Worm (Caenorhabditis elegans) whole organism, mixed stage, embryonic: ENCODE data around the gene gcy-36.

ENCODE experiments used
- M03D4.4 ChIP-seq: sonication (generic microtip); optimal IDR thresholded peaks from 2 replicates; lab custom pipeline; 2017; ENCODE audit warnings: mild to moderate bottlenecking, missing genetic modification characterization, missing compliant biosample characterization
- blmp-1 ChIP-seq: fragments of 150-350 bp; optimal IDR thresholded peaks from 2 replicates; lab custom pipeline; 2014; ENCODE audit warnings: missing biosample characterization, missing genetic modification characterization
- ceh-39 ChIP-seq: fragments of 150-350 bp; optimal IDR thresholded peaks from 2 replicates; lab custom pipeline; 2014; ENCODE audit warnings: missing biosample characterization, missing genetic modification characterization
- ceh-83 ChIP-seq: fragments of 200-800 bp; sonication (Bioruptor generic); optimal IDR thresholded peaks from 2 replicates; lab custom pipeline; 2018; ENCODE audit warnings: mild to moderate bottlenecking, missing genetic modification characterization, missing compliant biosample characterization
- ces-1 ChIP-seq: fragments of 150-350 bp; optimal IDR thresholded peaks from 2 replicates; lab custom pipeline; 2014; ENCODE audit warnings: missing biosample characterization, missing genetic modification reagents, missing genetic modification characterization
- cnd-1 ChIP-seq: fragments of 200-800 bp; sonication (Bioruptor generic); optimal IDR thresholded peaks from 2 replicates; lab custom pipeline; 2018; ENCODE audit warnings: mild to moderate bottlenecking, missing genetic modification characterization, missing compliant biosample characterization
- drap-1 ChIP-seq: fragments of 200-800 bp; sonication (Bioruptor generic); optimal IDR thresholded peaks from 3 replicates; lab custom pipeline; 2018; ENCODE audit warnings: mild to moderate bottlenecking, missing genetic modification characterization, missing compliant biosample characterization
- elt-1 ChIP-seq: sonication (generic microtip); optimal IDR thresholded peaks from 2 replicates; lab custom pipeline; 2017; ENCODE audit warnings: missing genetic modification characterization, mild to moderate bottlenecking, missing compliant biosample characterization, antibody characterized with exemption, moderate library complexity, borderline replicate concordance; ENCODE audit not compliant: insufficient read depth
- elt-3 ChIP-seq: fragments of 150-350 bp; optimal IDR thresholded peaks from 2 replicates; lab custom pipeline; 2014; ENCODE audit warnings: missing biosample characterization, missing genetic modification characterization
- flh-1 ChIP-seq: fragments of 200-800 bp; sonication (Bioruptor generic); optimal IDR thresholded peaks from 2 replicates; lab custom pipeline; 2018; ENCODE audit warnings: mild to moderate bottlenecking, missing genetic modification characterization, moderate library complexity, missing compliant biosample characterization
- ham-2 ChIP-seq: fragments of 200-800 bp; sonication (Bioruptor generic); optimal IDR thresholded peaks from 2 replicates; lab custom pipeline; 2018; ENCODE audit warnings: mild to moderate bottlenecking, missing genetic modification characterization, missing compliant biosample characterization
- hlh-1 ChIP-seq: fragments of 150-350 bp; optimal IDR thresholded peaks from 2 replicates; lab custom pipeline; 2014; ENCODE audit warnings: missing biosample characterization, missing genetic modification reagents, missing genetic modification characterization
- lin-13 ChIP-seq: fragments of 150-350 bp; optimal IDR thresholded peaks from 2 replicates; lab custom pipeline; 2014; ENCODE audit warnings: missing biosample characterization, missing genetic modification characterization
- lin-32 ChIP-seq: fragments of 200-800 bp; sonication (Bioruptor generic); optimal IDR thresholded peaks from 2 replicates; lab custom pipeline; 2018; ENCODE audit warnings: mild to moderate bottlenecking, missing genetic modification characterization, missing compliant biosample characterization
- lsy-2 ChIP-seq: fragments of 150-350 bp; optimal IDR thresholded peaks from 2 replicates; lab custom pipeline; 2014; ENCODE audit warnings: missing biosample characterization, missing genetic modification characterization
- mab-5 ChIP-seq: fragments of 150-350 bp; optimal IDR thresholded peaks from 2 replicates; lab custom pipeline; 2014; ENCODE audit warnings: missing biosample characterization, missing genetic modification characterization
- mep-1 ChIP-seq: fragments of 150-350 bp; optimal IDR thresholded peaks from 2 replicates; lab custom pipeline; 2017; ENCODE audit warnings: missing biosample characterization, missing genetic modification reagents, missing genetic modification characterization, inconsistent platforms
- mls-2 ChIP-seq: sonication (generic microtip); optimal IDR thresholded peaks from 2 replicates; lab custom pipeline; 2016; ENCODE audit warnings: mild to moderate bottlenecking, missing genetic modification characterization, moderate library complexity, missing compliant biosample characterization
- nhr-12 ChIP-seq: fragments of 150-350 bp; optimal IDR thresholded peaks from 2 replicates; lab custom pipeline; 2014; ENCODE audit warnings: missing biosample characterization, missing genetic modification characterization
- nhr-2 ChIP-seq: fragments of 150-350 bp; optimal IDR thresholded peaks from 2 replicates; lab custom pipeline; 2014; ENCODE audit warnings: missing biosample characterization, missing genetic modification characterization
- nhr-237 ChIP-seq: fragments of 150-350 bp; optimal IDR thresholded peaks from 2 replicates; lab custom pipeline; 2014; ENCODE audit warnings: missing biosample characterization, missing genetic modification characterization
- nhr-28 ChIP-seq: fragments of 150-350 bp; optimal IDR thresholded peaks from 2 replicates; lab custom pipeline; 2014; ENCODE audit warnings: missing biosample characterization, missing genetic modification characterization
- pha-4 ChIP-seq: fragments of 150-350 bp; optimal IDR thresholded peaks from 2 replicates; lab custom pipeline; 2018; ENCODE audit warnings: missing biosample characterization, missing genetic modification reagents, missing genetic modification characterization
- snpc-4 ChIP-seq: fragments of 150-350 bp; optimal IDR thresholded peaks from 2 replicates; lab custom pipeline; 2014; ENCODE audit warnings: missing biosample characterization, missing genetic modification characterization
- sptf-1 ChIP-seq: sonication (generic microtip); optimal IDR thresholded peaks from 2 replicates; lab custom pipeline; 2017; ENCODE audit warnings: mild to moderate bottlenecking, missing genetic modification characterization, moderate library complexity, missing compliant biosample characterization
- tbx-8 ChIP-seq: fragments of 200-800 bp; sonication (Bioruptor generic); optimal IDR thresholded peaks from 2 replicates; lab custom pipeline; 2018; ENCODE audit warnings: mild to moderate bottlenecking, missing genetic modification characterization, moderate library complexity, missing compliant biosample characterization
- unc-120 ChIP-seq: sonication (generic microtip); optimal IDR thresholded peaks from 2 replicates; lab custom pipeline; 2017; ENCODE audit warnings: missing genetic modification characterization, missing compliant biosample characterization; ENCODE audit not compliant: poor library complexity, severe bottlenecking
- unc-39 ChIP-seq: fragments of 150-350 bp; optimal IDR thresholded peaks from 2 replicates; lab custom pipeline; 2014; ENCODE audit warnings: missing biosample characterization, missing genetic modification characterization
- unc-62 ChIP-seq: fragments of 150-350 bp; optimal IDR thresholded peaks from 2 replicates; lab custom pipeline; 2014; ENCODE audit warnings: missing biosample characterization, missing genetic modification reagents, missing genetic modification characterization
- zip-8 ChIP-seq: fragments of 150-350 bp; optimal IDR thresholded peaks from 2 replicates; lab custom pipeline; 2014; ENCODE audit warnings: missing biosample characterization, missing genetic modification characterization
- ztf-11 ChIP-seq: fragments of 150-350 bp; optimal IDR thresholded peaks from 2 replicates; lab custom pipeline; 2014; ENCODE audit warnings: missing biosample characterization, missing genetic modification characterization

The gcy-36 gene

DNA sequence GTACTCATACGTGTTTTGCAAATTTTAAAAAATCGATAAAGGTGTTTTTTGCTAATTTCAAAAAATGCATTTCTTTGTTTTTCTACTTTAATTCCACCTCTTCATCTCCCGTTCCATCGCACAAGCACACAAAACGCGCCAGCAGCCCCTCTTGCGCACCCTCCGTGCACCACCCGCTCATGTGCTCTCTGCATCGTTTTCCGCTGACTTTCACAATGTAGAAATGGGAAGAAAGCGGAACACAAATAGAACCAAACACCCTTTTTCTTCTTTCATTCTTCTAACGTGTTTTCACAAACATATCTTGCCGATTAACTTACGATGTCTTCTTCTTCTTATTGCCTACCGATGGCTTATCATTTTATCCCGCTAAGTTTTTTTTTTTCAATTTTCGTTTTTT is 13.9 kb downstream of the gcy-36 start:
- TF ChIP-seq sptf-1 (tag; lab: Kevin White, UChicago) (peak; percentile 70), nhr-28 (tag; lab: Kevin White, UChicago) (no peak), mep-1 (tag; lab: Kevin White, UChicago) (peak; percentile 71), snpc-4 (no peak), nhr-237 (tag; lab: Kevin White, UChicago) (peak; percentile 10), ztf-11 (tag; lab: Kevin White, UChicago) (peak; percentile 19), mls-2 (tag; lab: Kevin White, UChicago) (peak; percentile 64), M03D4.4 (tag; lab: Kevin White, UChicago) (peak; percentile 67), lsy-2 (peak; percentile 60), cnd-1 (peak; percentile 15), drap-1 (peak; percentile 51), pha-4 (tag; lab: Kevin White, UChicago) (peak; percentile 56), nhr-2 (no peak), lin-13 (tag; lab: Kevin White, UChicago) (peak; percentile 81), ces-1 (GFP tag; lab: Kevin White, UChicago) (peak; percentile 3)

DNA sequence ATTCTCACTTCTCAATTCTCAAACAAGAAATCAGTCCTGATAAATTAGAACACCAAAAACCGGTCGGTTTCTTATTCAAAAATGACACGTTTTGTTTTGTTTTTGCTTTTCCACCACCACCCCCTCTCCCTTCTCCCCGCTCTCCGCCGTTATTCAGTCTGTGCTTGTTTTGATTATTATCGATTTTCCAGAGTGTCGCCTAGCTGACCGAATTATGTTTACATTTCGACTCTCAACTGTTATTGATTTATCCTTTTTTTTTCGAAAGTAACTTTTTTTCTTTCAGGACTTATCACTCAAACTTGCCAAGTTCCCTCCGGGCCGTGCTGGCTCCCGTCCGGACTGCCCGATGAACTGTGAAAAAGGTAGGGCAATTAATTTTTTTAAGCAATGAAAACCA is 14.5 kb downstream of the gcy-36 start, which contains the start of gene gob-1:
TSS of gene gob-1 (plus strand) at position 281 of the 400 bp plus-strand sequence.
- no peak for TF ChIP-seq drap-1
- no peak for TF ChIP-seq lin-32
- TF ChIP-seq ham-2 (GFP tag; lab: Kevin White, UChicago): no peak
- TF ChIP-seq sptf-1 (tag; lab: Kevin White, UChicago): no peak
- TF ChIP-seq mab-5 (tag; lab: Kevin White, UChicago): no peak
- no peak for TF ChIP-seq elt-3 (tag; lab: Kevin White, UChicago)
- TF ChIP-seq ceh-39: no peak
- TF ChIP-seq nhr-12: no peak
- no peak for TF ChIP-seq nhr-237 (tag; lab: Kevin White, UChicago)
- TF ChIP-seq elt-1 (tag; lab: Kevin White, UChicago): no peak
- no peak for TF ChIP-seq unc-62
- TF ChIP-seq tbx-8 (GFP tag; lab: Kevin White, UChicago): no peak
- no peak for TF ChIP-seq blmp-1 (tag; lab: Kevin White, UChicago)
- no peak for TF ChIP-seq unc-39 (tag; lab: Kevin White, UChicago)
- no peak for TF ChIP-seq pha-4 (tag; lab: Kevin White, UChicago)
- TF ChIP-seq zip-8: no peak
- no peak for TF ChIP-seq ceh-83 (GFP tag; lab: Kevin White, UChicago)
- no peak for TF ChIP-seq mep-1 (tag; lab: Kevin White, UChicago)
- no peak for TF ChIP-seq M03D4.4 (tag; lab: Kevin White, UChicago)
- no peak for TF ChIP-seq lsy-2

DNA sequence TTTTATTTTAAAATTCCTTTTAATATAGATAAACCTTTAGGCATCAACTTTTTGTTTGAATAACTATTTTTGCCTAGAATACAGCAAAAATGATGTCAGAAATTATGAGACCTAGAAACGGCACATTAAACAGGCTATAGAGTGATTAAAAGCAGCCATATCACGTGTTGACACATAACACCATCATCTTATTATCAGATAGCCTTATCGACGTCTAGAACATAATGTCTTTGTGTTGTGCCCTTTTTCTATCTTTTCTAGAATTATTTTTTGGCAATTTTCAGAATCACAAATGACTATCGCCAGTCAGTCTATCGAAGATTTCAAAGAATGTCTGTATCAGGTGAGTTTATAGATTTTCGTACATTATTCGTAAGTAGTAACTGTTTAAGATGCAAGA is 15.3 kb downstream of the gcy-36 start:
- TF ChIP-seq ceh-83 (GFP tag; lab: Kevin White, UChicago) (no peak), mls-2 (tag; lab: Kevin White, UChicago) (no peak), mab-5 (tag; lab: Kevin White, UChicago) (no peak), lin-32 (no peak)

DNA sequence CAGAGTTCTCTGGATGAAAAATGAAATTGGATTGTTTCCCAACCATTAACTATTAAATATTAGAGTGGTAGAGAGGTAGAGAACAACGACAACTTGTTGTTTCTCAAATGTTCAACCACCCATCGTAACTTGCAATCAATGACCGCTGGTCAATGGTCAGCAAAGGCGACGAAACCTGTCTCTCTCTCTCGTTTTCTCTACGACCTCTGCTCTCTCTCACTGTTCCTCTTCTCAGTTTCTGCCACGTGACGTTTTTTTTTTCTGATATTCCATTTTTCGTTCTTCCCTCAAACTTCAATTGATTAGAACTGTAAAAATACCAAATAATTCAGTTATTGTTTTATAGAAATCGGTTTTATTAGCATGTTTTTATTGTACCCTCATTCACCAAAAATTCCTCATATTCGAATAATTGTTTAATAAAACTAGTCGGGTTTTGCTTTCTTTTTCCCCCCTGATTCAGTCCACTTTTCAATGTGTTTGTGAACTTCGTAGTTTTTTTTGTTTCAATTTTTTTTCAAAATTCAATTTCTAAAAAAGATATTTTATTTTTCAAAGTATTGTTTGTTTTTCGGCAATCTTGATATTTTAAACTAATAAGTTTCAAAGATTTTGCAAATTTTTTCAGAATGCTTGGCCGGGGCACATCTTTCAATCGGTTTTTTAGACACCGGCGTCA is 18.2 kb downstream of the gcy-36 start, which contains the start of gene suox-1:
TSS of gene suox-1 (plus strand) at position 629 of the 679 bp plus-strand sequence.
- TF ChIP-seq nhr-12 (no peak), mep-1 (tag; lab: Kevin White, UChicago) (no peak), hlh-1 (no peak), mab-5 (tag; lab: Kevin White, UChicago) (no peak), unc-120 (tag; lab: Kevin White, UChicago) (no peak), nhr-237 (tag; lab: Kevin White, UChicago) (no peak), tbx-8 (GFP tag; lab: Kevin White, UChicago) (no peak), flh-1 (GFP tag; lab: Kevin White, UChicago) (no peak), sptf-1 (tag; lab: Kevin White, UChicago) (no peak)
